Fruit fly (Drosophila melanogaster) whole organism: ENCODE data around the gene ph-d.

ENCODE experiments used
- CG8478 ChIP-seq: fragments of >200 bp; optimal IDR thresholded peaks from 2 replicates; lab custom pipeline; 2018; ENCODE audit warnings: inconsistent platforms
- Dll ChIP-seq: fragments of >200 bp; optimal IDR thresholded peaks from 2 replicates; lab custom pipeline; 2017
- pan ChIP-seq: fragments of >200 bp; optimal IDR thresholded peaks from 2 replicates; lab custom pipeline; 2017
- psq ChIP-seq: fragments of >200 bp; optimal IDR thresholded peaks from 2 replicates; lab custom pipeline; 2017
- usp ChIP-seq: fragments of >200 bp; optimal IDR thresholded peaks from 2 replicates; lab custom pipeline; 2017; ENCODE audit warnings: missing biosample characterization, missing genetic modification characterization, mixed read lengths

- TF ChIP-seq Dll (lab: Kevin White, UChicago), result no peak
- TF ChIP-seq pan, result no peak
- no peak for TF ChIP-seq usp
- no peak for TF ChIP-seq CG8478 (lab: Kevin White, UChicago)
- no peak for TF ChIP-seq psq (lab: Kevin White, UChicago)
Observed at dm6 chrX:2147475-2147874, 24.4 kb upstream of the ph-d start.
